Fruit fly (Drosophila melanogaster) whole organism, prepupa: ENCODE results near the gene Ost48.

Experiments used
- Blimp-1 ChIP-seq: fragments of 200-800 bp; sonication (Bioruptor generic); optimal IDR thresholded peaks from 3 replicates; lab custom pipeline; 2017; ENCODE audit warnings: missing biosample characterization, missing genetic modification characterization, mild to moderate bottlenecking, moderate library complexity, missing genetic modification reagents
- CG3919 ChIP-seq: fragments of 200-800 bp; sonication (Bioruptor generic); optimal IDR thresholded peaks from 3 replicates; lab custom pipeline; 2016; ENCODE audit warnings: missing biosample characterization, missing genetic modification characterization
- CG8632 ChIP-seq: fragments of 200-800 bp; sonication (Bioruptor generic); optimal IDR thresholded peaks from 3 replicates; lab custom pipeline; 2016; ENCODE audit warnings: missing biosample characterization, missing genetic modification characterization
- Eip78C ChIP-seq: fragments of 200-800 bp; sonication (Bioruptor generic); peaks from one replicate; lab custom pipeline; 2016; ENCODE audit warnings: missing biosample characterization, missing genetic modification characterization
- Eip93F ChIP-seq: fragments of 200-800 bp; sonication (Bioruptor generic); optimal IDR thresholded peaks from 2 replicates; lab custom pipeline; 2016; ENCODE audit warnings: missing biosample characterization, mild to moderate bottlenecking, missing genetic modification characterization
- Gug ChIP-seq: fragments of 200-800 bp; sonication (Bioruptor generic); IDR thresholded peaks from 2 replicates; pipeline ENCODE4 v1.3.6; 2022; ENCODE audit warnings: missing biosample characterization, missing genetic modification characterization
- Hr39 ChIP-seq: fragments of 200-800 bp; sonication (Bioruptor generic); optimal IDR thresholded peaks from 2 replicates; lab custom pipeline; 2016; ENCODE audit warnings: missing biosample characterization, missing genetic modification characterization
- Sox102F ChIP-seq: fragments of 200-800 bp; sonication (Bioruptor generic); optimal IDR thresholded peaks from 2 replicates; lab custom pipeline; 2016; ENCODE audit warnings: missing biosample characterization, mild to moderate bottlenecking, missing genetic modification characterization
- Sox14 ChIP-seq: fragments of 200-800 bp; sonication (Bioruptor generic); optimal IDR thresholded peaks from 3 replicates; lab custom pipeline; 2016; ENCODE audit warnings: missing biosample characterization, missing genetic modification characterization
- Sox15 ChIP-seq: fragments of 200-800 bp; sonication (Bioruptor generic); optimal IDR thresholded peaks from 3 replicates; lab custom pipeline; 2016; ENCODE audit warnings: missing biosample characterization, missing genetic modification characterization
- fd85E ChIP-seq: fragments of 200-800 bp; sonication (Bioruptor generic); optimal IDR thresholded peaks from 3 replicates; lab custom pipeline; 2016; ENCODE audit warnings: missing biosample characterization, missing genetic modification characterization
- fkh ChIP-seq: fragments of 200-800 bp; sonication (Bioruptor generic); optimal IDR thresholded peaks from 3 replicates; lab custom pipeline; 2017; ENCODE audit warnings: missing biosample characterization, mild to moderate bottlenecking, missing genetic modification characterization, moderate library complexity
- salr ChIP-seq, 2 experiments: fragments of 200-800 bp; sonication (Bioruptor generic); optimal IDR thresholded peaks; 3 replicates each; lab custom pipeline; 2016 to 2018; ENCODE audit warnings: missing biosample characterization in 2 of 2, missing genetic modification characterization in 2 of 2, mild to moderate bottlenecking in 1 of 2
- vri ChIP-seq: fragments of 200-800 bp; sonication (Bioruptor generic); optimal IDR thresholded peaks from 3 replicates; lab custom pipeline; 2016; ENCODE audit warnings: missing biosample characterization, mild to moderate bottlenecking, missing genetic modification characterization

dm6 chrX:9133577-9134240 lies 24.6 kb downstream of the Ost48 start:
- TF ChIP-seq CG8632 (GFP tag; lab: Kevin White, UChicago) (no peak), vri (GFP tag; lab: Kevin White, UChicago) (no peak), Eip93F (GFP tag; lab: Kevin White, UChicago) (no peak), Hr39 (GFP tag; lab: Kevin White, UChicago) (no peak), Sox14 (GFP tag; lab: Kevin White, UChicago) (no peak), Gug (GFP tag; lab: Robert Waterston, UW) (no peak), salr (GFP tag; optimal IDR thresholded peaks at IDR 0.05; lab: Kevin White, UChicago) (no peak), Blimp-1 (GFP tag; lab: Kevin White, UChicago) (no peak), fd85E (GFP tag; lab: Kevin White, UChicago) (no peak), Sox15 (GFP tag; lab: Kevin White, UChicago) (no peak), fkh (no peak), Eip78C (GFP tag; lab: Kevin White, UChicago) (no peak), Sox102F (GFP tag; lab: Kevin White, UChicago) (no peak), CG3919 (GFP tag; lab: Kevin White, UChicago) (no peak)
